Worm (Caenorhabditis elegans) whole organism, L2 larva: ENCODE data around the gene Y73F8A.13.

Experiments used
- F13H6.1 ChIP-seq: sonication (generic microtip); optimal IDR thresholded peaks from 2 replicates; lab custom pipeline; 2016; ENCODE audit warnings: missing genetic modification characterization, missing compliant biosample characterization
- Y55F3AM.14 ChIP-seq: fragments of 200-800 bp; sonication (Bioruptor generic); optimal IDR thresholded peaks from 2 replicates; lab custom pipeline; 2018; ENCODE audit warnings: mild to moderate bottlenecking, missing genetic modification characterization, missing compliant biosample characterization
- ZK546.5 ChIP-seq: sonication (generic microtip); optimal IDR thresholded peaks from 2 replicates; lab custom pipeline; 2017; ENCODE audit warnings: missing biosample characterization, missing genetic modification characterization
- alr-1 ChIP-seq: fragments of 150-350 bp; optimal IDR thresholded peaks from 2 replicates; lab custom pipeline; 2014; ENCODE audit warnings: missing biosample characterization, missing genetic modification characterization
- ama-1 ChIP-seq: fragments of 150-350 bp; optimal IDR thresholded peaks from 2 replicates; lab custom pipeline; 2018; ENCODE audit warnings: inconsistent platforms
- blmp-1 ChIP-seq: sonication (generic microtip); optimal IDR thresholded peaks from 2 replicates; lab custom pipeline; 2017; ENCODE audit warnings: missing genetic modification characterization, mild to moderate bottlenecking, missing compliant biosample characterization, antibody characterized with exemption, moderate library complexity; ENCODE audit not compliant: insufficient read depth
- ceh-16 ChIP-seq: fragments of 150-350 bp; optimal IDR thresholded peaks from 2 replicates; lab custom pipeline; 2014; ENCODE audit warnings: missing biosample characterization, missing genetic modification characterization
- crh-2 ChIP-seq: sonication (generic microtip); optimal IDR thresholded peaks from 2 replicates; lab custom pipeline; 2017; ENCODE audit warnings: missing biosample characterization, missing genetic modification characterization
- dmd-4 ChIP-seq: sonication (generic microtip); optimal IDR thresholded peaks from 2 replicates; lab custom pipeline; 2017; ENCODE audit warnings: missing biosample characterization, missing genetic modification characterization
- egl-27 ChIP-seq: sonication (generic microtip); optimal IDR thresholded peaks from 3 replicates; lab custom pipeline; 2017; ENCODE audit warnings: missing biosample characterization, missing genetic modification reagents, missing genetic modification characterization
- elt-1 ChIP-seq: fragments of 150-350 bp; optimal IDR thresholded peaks from 2 replicates; lab custom pipeline; 2014; ENCODE audit warnings: missing biosample characterization, missing genetic modification characterization
- elt-3 ChIP-seq: sonication (generic microtip); optimal IDR thresholded peaks from 2 replicates; lab custom pipeline; 2017; ENCODE audit warnings: missing biosample characterization, missing genetic modification characterization
- fos-1 ChIP-seq: fragments of 150-350 bp; optimal IDR thresholded peaks from 2 replicates; lab custom pipeline; 2014; ENCODE audit warnings: missing biosample characterization, missing genetic modification characterization
- gmeb-1 ChIP-seq: fragments of 150-350 bp; optimal IDR thresholded peaks from 2 replicates; lab custom pipeline; 2014; ENCODE audit warnings: missing biosample characterization, missing genetic modification characterization
- lin-11 ChIP-seq: fragments of 150-350 bp; sonication (generic microtip); optimal IDR thresholded peaks from 2 replicates; lab custom pipeline; 2014; ENCODE audit warnings: missing biosample characterization, missing genetic modification characterization, inconsistent platforms, mixed read lengths
- lin-13 ChIP-seq: fragments of 150-350 bp; optimal IDR thresholded peaks from 2 replicates; lab custom pipeline; 2014; ENCODE audit warnings: missing biosample characterization, missing genetic modification reagents, missing genetic modification characterization
- lin-39 ChIP-seq: fragments of 150-350 bp; optimal IDR thresholded peaks from 2 replicates; lab custom pipeline; 2014; ENCODE audit warnings: missing biosample characterization, missing genetic modification reagents, missing genetic modification characterization
- mbf-1 ChIP-seq: sonication (generic microtip); optimal IDR thresholded peaks from 2 replicates; lab custom pipeline; 2017; ENCODE audit warnings: missing biosample characterization, missing genetic modification characterization
- mdl-1 ChIP-seq, 2 experiments: fragments of 150-350 bp in 1 of 2; sonication (generic microtip) in 1 of 2; optimal IDR thresholded peaks; 2 replicates each; lab custom pipeline; 2017; ENCODE audit warnings: missing biosample characterization in 2 of 2, missing genetic modification characterization in 2 of 2
- nhr-11 ChIP-seq: fragments of 150-350 bp; optimal IDR thresholded peaks from 2 replicates; lab custom pipeline; 2014; ENCODE audit warnings: missing biosample characterization, missing genetic modification characterization
- nhr-12 ChIP-seq: fragments of 150-350 bp; optimal IDR thresholded peaks from 2 replicates; lab custom pipeline; 2014; ENCODE audit warnings: missing biosample characterization, missing genetic modification characterization
- nhr-129 ChIP-seq: fragments of 150-350 bp; optimal IDR thresholded peaks from 2 replicates; lab custom pipeline; 2014; ENCODE audit warnings: missing biosample characterization, missing genetic modification characterization
- nhr-21 ChIP-seq: fragments of 150-350 bp; optimal IDR thresholded peaks from 2 replicates; lab custom pipeline; 2014; ENCODE audit warnings: missing biosample characterization, missing genetic modification characterization
- nhr-23 ChIP-seq: fragments of 150-350 bp; optimal IDR thresholded peaks from 2 replicates; lab custom pipeline; 2014; ENCODE audit warnings: missing biosample characterization, missing genetic modification reagents, missing genetic modification characterization
- nhr-237 ChIP-seq: fragments of 150-350 bp; optimal IDR thresholded peaks from 2 replicates; lab custom pipeline; 2014; ENCODE audit warnings: missing biosample characterization, missing genetic modification characterization
- nhr-77 ChIP-seq: fragments of 150-350 bp; optimal IDR thresholded peaks from 2 replicates; lab custom pipeline; 2014; ENCODE audit warnings: missing biosample characterization, missing genetic modification characterization
- peb-1 ChIP-seq: fragments of 150-350 bp; optimal IDR thresholded peaks from 2 replicates; lab custom pipeline; 2014; ENCODE audit warnings: missing biosample characterization, missing genetic modification characterization
- sem-4 ChIP-seq: fragments of 150-350 bp; optimal IDR thresholded peaks from 2 replicates; lab custom pipeline; 2014; ENCODE audit warnings: missing biosample characterization, missing genetic modification reagents, missing genetic modification characterization
- skn-1 ChIP-seq: sonication (generic microtip); optimal IDR thresholded peaks from 2 replicates; lab custom pipeline; 2017; ENCODE audit warnings: missing biosample characterization, missing genetic modification characterization
- sma-3 ChIP-seq: sonication (generic microtip); optimal IDR thresholded peaks from 2 replicates; lab custom pipeline; 2016; ENCODE audit warnings: missing genetic modification reagents, missing genetic modification characterization, missing compliant biosample characterization
- sma-9 ChIP-seq, 2 experiments: fragments of 150-350 bp in 1 of 2; sonication (generic microtip) in 1 of 2; optimal IDR thresholded peaks; 2 replicates each; lab custom pipeline; 2014 to 2016; ENCODE audit warnings: missing genetic modification characterization in 2 of 2, mild to moderate bottlenecking in 1 of 2, missing biosample characterization in 1 of 2, missing compliant biosample characterization in 1 of 2, missing genetic modification reagents in 1 of 2, moderate library complexity in 1 of 2
- snpc-4 ChIP-seq: fragments of 150-350 bp; optimal IDR thresholded peaks from 2 replicates; lab custom pipeline; 2014; ENCODE audit warnings: missing biosample characterization, missing genetic modification characterization
- unc-39 ChIP-seq: fragments of 150-350 bp; optimal IDR thresholded peaks from 2 replicates; lab custom pipeline; 2014; ENCODE audit warnings: missing biosample characterization, missing genetic modification characterization
- unc-55 ChIP-seq: fragments of 150-350 bp; sonication (generic microtip); optimal IDR thresholded peaks from 3 replicates; lab custom pipeline; 2014; ENCODE audit warnings: missing biosample characterization, missing genetic modification reagents, missing genetic modification characterization
- unc-62 ChIP-seq: fragments of 150-350 bp; optimal IDR thresholded peaks from 2 replicates; lab custom pipeline; 2014; ENCODE audit warnings: missing biosample characterization, missing genetic modification reagents, missing genetic modification characterization
- zag-1 ChIP-seq: fragments of 150-350 bp; optimal IDR thresholded peaks from 2 replicates; lab custom pipeline; 2014; ENCODE audit warnings: missing biosample characterization, missing genetic modification characterization
- ztf-1 ChIP-seq: fragments of 200-800 bp; sonication (Bioruptor generic); conservative IDR thresholded peaks from 2 replicates; pipeline ENCODE4 v1.3.6; 2022; ENCODE audit warnings: missing genetic modification characterization, missing compliant biosample characterization
- ztf-11 ChIP-seq: sonication (generic microtip); optimal IDR thresholded peaks from 2 replicates; lab custom pipeline; 2017; ENCODE audit warnings: missing biosample characterization, missing genetic modification characterization
- ztf-4 ChIP-seq: fragments of 150-350 bp; optimal IDR thresholded peaks from 2 replicates; lab custom pipeline; 2014; ENCODE audit warnings: missing biosample characterization, missing genetic modification characterization

Y73F8A.13 gene

DNA sequence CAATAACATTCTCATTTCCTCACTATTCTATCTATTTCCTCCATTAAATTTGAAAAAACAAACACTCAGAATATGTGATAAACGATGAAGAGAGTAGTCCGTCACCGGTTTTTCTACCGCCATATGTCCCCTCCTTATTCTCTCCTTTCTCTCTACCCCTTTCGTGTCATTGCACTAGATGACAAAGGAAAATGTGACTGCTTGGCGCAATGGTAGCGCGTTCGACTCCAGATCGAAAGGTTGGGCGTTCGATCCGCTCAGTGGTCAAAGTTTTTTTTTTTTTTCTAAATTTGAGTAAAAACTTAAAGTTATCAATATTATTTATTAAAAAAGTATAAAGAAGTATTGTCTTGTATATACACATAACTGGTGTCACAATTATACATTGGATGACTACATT is 22.5 kb upstream of the Y73F8A.13 start:
- TF ChIP-seq dmd-4 (tag; lab: Kevin White, UChicago): no peak
- peak; percentile 3 for TF ChIP-seq gmeb-1
- peak; percentile 13 for TF ChIP-seq F13H6.1 (tag; lab: Kevin White, UChicago)
- peak; percentile 6 for TF ChIP-seq lin-13

DNA sequence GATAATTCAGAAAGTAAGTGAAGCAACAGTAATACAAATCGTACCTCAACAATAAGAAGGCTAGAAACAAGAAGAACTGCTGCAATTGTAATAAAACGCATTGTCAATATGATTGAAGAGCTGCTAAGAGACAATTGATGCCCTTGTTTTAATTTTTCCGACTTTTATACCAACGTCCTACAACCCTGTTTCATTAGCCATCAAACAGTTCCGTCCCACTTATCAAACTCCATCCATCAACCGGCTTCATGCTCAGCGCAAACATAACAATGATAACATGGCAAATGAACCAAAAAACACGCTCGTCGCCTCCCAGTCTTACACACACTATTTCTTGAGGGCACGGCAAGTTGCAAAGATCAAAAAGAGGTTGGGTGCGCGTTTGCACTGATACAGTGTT is 20.9 kb upstream of the Y73F8A.13 start, which contains the start of gene pqn-90:
TSS of gene pqn-90 (minus strand) at position 101 of the 400 bp plus-strand sequence.
- no peak for TF ChIP-seq ama-1
- no peak for TF ChIP-seq sma-3 (GFP tag; lab: Kevin White, UChicago)
- TF ChIP-seq snpc-4 (tag; lab: Kevin White, UChicago): no peak
- TF ChIP-seq nhr-77: no peak
- TF ChIP-seq lin-39: no peak
- TF ChIP-seq ZK546.5 (tag; lab: Kevin White, UChicago): no peak
- no peak for TF ChIP-seq lin-11 (tag; lab: Kevin White, UChicago)
- no peak for TF ChIP-seq sma-9 (GFP tag; optimal IDR thresholded peaks at IDR 0.05; lab: Kevin White, UChicago)
- TF ChIP-seq sma-9 (tag; optimal IDR thresholded peaks at IDR 0.05; lab: Kevin White, UChicago): no peak
- TF ChIP-seq nhr-21 (tag; lab: Kevin White, UChicago): no peak
- TF ChIP-seq, all 48 proteins: peak for 0

DNA sequence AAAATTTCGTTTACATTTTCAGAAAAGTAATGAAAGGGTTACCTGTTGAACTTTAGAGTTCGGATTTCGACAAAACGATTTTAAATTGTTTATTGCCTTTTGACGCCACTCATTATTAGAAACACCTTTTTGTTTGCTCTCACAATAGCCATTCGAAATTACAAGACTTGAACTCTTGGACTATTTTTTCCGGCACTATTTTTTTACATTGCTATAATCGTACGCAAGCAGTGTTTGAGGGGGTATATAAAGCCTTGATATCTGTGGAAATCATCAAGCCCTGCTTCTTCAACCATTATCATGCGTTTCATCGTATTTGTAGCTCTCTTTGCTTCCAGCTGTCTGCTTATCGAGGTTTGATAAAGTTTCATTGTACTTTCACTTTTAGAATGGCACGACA is 20.4 kb upstream of the Y73F8A.13 start, which contains the start of gene pqn-91:
TSS of gene pqn-91 (plus strand) at position 301 of the 400 bp plus-strand sequence.
- TF ChIP-seq snpc-4 (tag; lab: Kevin White, UChicago) (no peak), ama-1 (no peak), nhr-77 (no peak), zag-1 (no peak), unc-55 (GFP tag; lab: Kevin White, UChicago) (no peak), gmeb-1 (no peak), elt-1 (tag; lab: Kevin White, UChicago) (no peak)
- TF ChIP-seq, all 48 proteins: peak for 0

DNA sequence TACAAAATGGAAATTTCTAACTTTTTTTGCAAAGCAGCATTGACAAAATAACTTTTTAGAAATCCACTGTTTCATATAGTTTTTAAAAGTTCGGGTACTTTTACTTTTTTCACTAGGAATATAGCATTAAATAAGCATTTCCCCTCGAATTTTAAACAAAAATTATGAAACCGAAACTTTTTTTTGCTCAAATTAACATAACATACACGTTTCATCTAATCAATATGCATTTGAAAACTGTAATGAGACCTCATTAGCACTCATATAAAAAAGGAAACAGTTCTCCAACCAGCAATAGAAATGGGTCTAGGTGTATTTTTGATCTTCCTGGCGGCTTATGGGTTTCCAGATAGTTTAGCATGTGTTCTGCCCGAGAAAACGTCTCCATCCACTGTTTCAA is 18.0 kb upstream of the Y73F8A.13 start, which contains the start of gene Y73F8A.10:
TSS of gene Y73F8A.10 (plus strand) at position 301 of the 400 bp plus-strand sequence.
- no peak for TF ChIP-seq unc-39
- no peak for TF ChIP-seq unc-62
- TF ChIP-seq nhr-11: no peak
- TF ChIP-seq blmp-1 (tag; lab: Kevin White, UChicago): no peak
- no peak for TF ChIP-seq mbf-1 (tag; lab: Kevin White, UChicago)
- no peak for TF ChIP-seq elt-3
- TF ChIP-seq nhr-237 (tag; lab: Kevin White, UChicago): no peak
- TF ChIP-seq gmeb-1: no peak
- TF ChIP-seq unc-55 (GFP tag; lab: Kevin White, UChicago): no peak
- no peak for TF ChIP-seq Y55F3AM.14
- no peak for TF ChIP-seq sem-4
- no peak for TF ChIP-seq snpc-4 (tag; lab: Kevin White, UChicago)
- TF ChIP-seq peb-1 (tag; lab: Kevin White, UChicago): no peak
- no peak for TF ChIP-seq sma-3 (GFP tag; lab: Kevin White, UChicago)

DNA sequence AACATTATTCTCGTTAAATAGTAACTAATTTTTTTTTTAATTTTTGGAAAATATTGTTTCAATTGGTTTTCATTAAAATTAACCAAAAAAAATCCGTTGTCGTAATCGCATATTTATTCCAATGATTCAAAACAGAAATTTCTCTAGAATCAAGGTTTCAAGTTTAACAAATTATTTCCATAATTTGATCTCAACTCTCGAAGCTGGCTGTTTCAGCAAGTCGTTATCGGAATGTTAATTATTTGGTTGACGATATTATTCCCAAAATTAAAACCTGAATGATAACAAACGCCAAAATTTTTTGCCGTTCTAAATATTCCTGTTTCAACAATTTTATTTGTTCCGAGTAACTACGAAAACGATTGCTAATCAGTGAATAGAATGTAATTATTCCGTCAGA is 12.0 kb upstream of the Y73F8A.13 start:
- TF ChIP-seq ztf-4 (tag; lab: Kevin White, UChicago): no peak
- TF ChIP-seq egl-27 (tag; lab: Kevin White, UChicago): no peak
- TF ChIP-seq skn-1 (tag; lab: Kevin White, UChicago): no peak
- TF ChIP-seq ztf-11: no peak
- no peak for TF ChIP-seq ceh-16 (tag; lab: Kevin White, UChicago)
- TF ChIP-seq gmeb-1: no peak
- no peak for TF ChIP-seq nhr-129 (tag; lab: Kevin White, UChicago)
- TF ChIP-seq crh-2 (tag; lab: Kevin White, UChicago): no peak
- no peak for TF ChIP-seq alr-1 (tag; lab: Kevin White, UChicago)
- no peak for TF ChIP-seq nhr-12

DNA sequence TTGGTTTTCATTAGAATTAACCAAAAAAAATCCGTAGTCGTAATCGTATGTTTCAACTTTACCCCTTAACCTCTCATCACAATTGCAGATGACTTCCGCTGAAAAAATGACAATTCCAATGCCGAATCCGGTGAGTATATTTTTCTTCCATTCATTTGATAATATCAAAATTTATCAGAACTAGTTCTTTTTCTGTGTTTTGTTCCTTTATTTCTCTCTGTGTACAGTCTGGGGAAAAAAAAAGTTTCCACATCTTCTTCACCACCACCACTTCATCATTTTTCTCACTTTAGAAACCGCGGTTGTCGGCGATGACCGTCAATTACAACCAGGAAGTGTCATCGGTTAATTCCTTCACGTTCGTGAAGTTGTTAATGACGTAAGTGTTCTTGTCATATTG is 9.9 kb upstream of the Y73F8A.13 start, which contains the start of gene best-21:
TSS of gene best-21 (plus strand) at position 301 of the 400 bp plus-strand sequence.
- TF ChIP-seq egl-27 (tag; lab: Kevin White, UChicago) (no peak), nhr-77 (no peak), snpc-4 (tag; lab: Kevin White, UChicago) (no peak), dmd-4 (tag; lab: Kevin White, UChicago) (no peak), gmeb-1 (no peak), lin-13 (no peak), lin-39 (no peak), sma-3 (GFP tag; lab: Kevin White, UChicago) (no peak), blmp-1 (tag; lab: Kevin White, UChicago) (no peak), nhr-129 (tag; lab: Kevin White, UChicago) (no peak), ztf-1 (GFP tag; lab: Robert Waterston, UW) (no peak), Y55F3AM.14 (no peak), nhr-12 (no peak), nhr-11 (no peak), nhr-23 (tag; lab: Kevin White, UChicago) (no peak), mdl-1 (tag; optimal IDR thresholded peaks at IDR 0.05; lab: Kevin White, UChicago) (no peak), ZK546.5 (tag; lab: Kevin White, UChicago) (no peak), alr-1 (tag; lab: Kevin White, UChicago) (no peak), ceh-16 (tag; lab: Kevin White, UChicago) (no peak), fos-1 (tag; lab: Kevin White, UChicago) (no peak)
